Fruit fly (Drosophila melanogaster) whole organism, wandering third instar larva: ENCODE measurements around the gene CG15306.

Experiments
- CG9705 ChIP-seq: fragments of 200-800 bp; sonication (Bioruptor generic); optimal IDR thresholded peaks from 2 replicates; lab custom pipeline; 2018; ENCODE audit warnings: missing biosample characterization, mild to moderate bottlenecking, missing genetic modification characterization
- Mio ChIP-seq: sonication (Bioruptor generic); optimal IDR thresholded peaks from 2 replicates; lab custom pipeline; 2016; ENCODE audit warnings: missing biosample characterization, missing genetic modification characterization
- Myc ChIP-seq: fragments of >200 bp; optimal IDR thresholded peaks from 2 replicates; lab custom pipeline; 2017
- Rel ChIP-seq, 2 experiments: fragments of 200-800 bp; sonication (Bioruptor generic) in 1 of 2; optimal IDR thresholded peaks; 2 replicates in 1 of 2; 3 replicates in 1 of 2; lab custom pipeline; 2016 to 2019; ENCODE audit warnings: mild to moderate bottlenecking in 2 of 2, missing biosample characterization in 2 of 2, missing genetic modification characterization in 2 of 2, moderate library complexity in 1 of 2
- Vsx2 ChIP-seq: fragments of 200-300, 225-300 bp; sonication (Bioruptor generic); optimal IDR thresholded peaks from 2 replicates; lab custom pipeline; 2018; ENCODE audit warnings: missing biosample characterization, missing genetic modification characterization; ENCODE audit not compliant: partially characterized antibody
- brk ChIP-seq: fragments of 200-800 bp; sonication (Bioruptor generic); optimal IDR thresholded peaks from 2 replicates; lab custom pipeline; 2016; ENCODE audit warnings: missing biosample characterization, mild to moderate bottlenecking, missing genetic modification characterization
- ey ChIP-seq: fragments of 200-800 bp; sonication (Bioruptor generic); optimal IDR thresholded peaks from 2 replicates; lab custom pipeline; 2016; ENCODE audit warnings: missing biosample characterization, missing genetic modification characterization
- rgr ChIP-seq: fragments of 200-800 bp; sonication (Bioruptor generic); optimal IDR thresholded peaks from 3 replicates; lab custom pipeline; 2016; ENCODE audit warnings: missing biosample characterization, mild to moderate bottlenecking, missing genetic modification characterization
- usp ChIP-seq: fragments of >200 bp; optimal IDR thresholded peaks from 2 replicates; lab custom pipeline; 2017; ENCODE audit warnings: missing biosample characterization, missing genetic modification characterization

dm6 chrX:10331718-10332117 is at the start of gene CG15306:
- TF ChIP-seq Rel (GFP tag; optimal IDR thresholded peaks at IDR 0.05; lab: Kevin White, UChicago), result no peak
- TF ChIP-seq Rel (tag; optimal IDR thresholded peaks at IDR 0.05; lab: Kevin White, UChicago), result no peak
- TF ChIP-seq usp (GFP tag; lab: Kevin White, UChicago), result no peak
- no peak for TF ChIP-seq Myc (lab: Kevin White, UChicago)
- no peak for TF ChIP-seq Mio (GFP tag; lab: Kevin White, UChicago)
- no peak for TF ChIP-seq rgr (GFP tag; lab: Kevin White, UChicago)
- no peak for TF ChIP-seq CG9705
- no peak for TF ChIP-seq ey (GFP tag; lab: Kevin White, UChicago)
- no peak for TF ChIP-seq brk (GFP tag; lab: Kevin White, UChicago)
- no peak for TF ChIP-seq Vsx2 (GFP tag; lab: Kevin White, UChicago)
